Fruit fly (Drosophila melanogaster): Measurements from ENCODE around the gene Naprt.
A peak's percentile ranks its signal among the peaks of the same experiment; 100 is the strongest.

Naprt gene

dm6 chr2L:4226792-4227191 is 28.9 kb upstream of the Naprt start, which contains the start of gene CG3702 (continued):
- TF ChIP-seq MESR4 (GFP tag; optimal IDR thresholded peaks at IDR 0.05) (peak; percentile 82), hb (GFP tag; IDR thresholded peaks at IDR 0.05; ENCODE audit: partially characterized antibody) (peak; percentile 72; the same call in 2 of the 3 replicates), CG14441 (GFP tag; IDR thresholded peaks at IDR 0.05) (no peak), CG2712 (tag; optimal IDR thresholded peaks at IDR 0.05) (peak; percentile 25), Dref (GFP tag; IDR thresholded peaks at IDR 0.05) (peak; percentile 91), rib (GFP tag; IDR thresholded peaks at IDR 0.05) (no peak), slbo (GFP tag; IDR thresholded peaks at IDR 0.05) (peak; percentile 59; the same call in 1 of the 2 replicates), Ptx1 (GFP tag; IDR thresholded peaks at IDR 0.05) (peak; percentile 35; the same call in 1 of the 2 replicates), CG9817 (tag; optimal IDR thresholded peaks at IDR 0.05) (peak; percentile 1), Camta (GFP tag; optimal IDR thresholded peaks at IDR 0.05) (no peak), cg (GFP tag; optimal IDR thresholded peaks at IDR 0.05) (no peak), insv (GFP tag; optimal IDR thresholded peaks at IDR 0.05) (no peak), CG2889 (GFP tag; IDR thresholded peaks at IDR 0.05) (no peak), CG12769 (tag; optimal IDR thresholded peaks at IDR 0.05) (peak; percentile 36), CG10979 (tag; optimal IDR thresholded peaks at IDR 0.05) (no peak), CG11560 (tag; IDR thresholded peaks at IDR 0.05) (peak; percentile 31; the same call in 1 of the 3 replicates), ken (GFP tag; IDR thresholded peaks at IDR 0.05) (no peak), CG11504 (tag; optimal IDR thresholded peaks at IDR 0.05) (peak; percentile 34), bbx (GFP tag; IDR thresholded peaks at IDR 0.05; ENCODE audit: partially characterized antibody) (peak; percentile 71), tio (GFP tag; optimal IDR thresholded peaks at IDR 0.05) (no peak), CG9797 (GFP tag; optimal IDR thresholded peaks at IDR 0.05) (no peak), Meics (GFP tag; optimal IDR thresholded peaks at IDR 0.05) (no peak), Ssrp (tag; optimal IDR thresholded peaks at IDR 0.05) (no peak), Lhr (GFP tag; optimal IDR thresholded peaks at IDR 0.05) (no peak), CG8478 (optimal IDR thresholded peaks at IDR 0.05) (no peak), CG8290 (GFP tag; optimal IDR thresholded peaks at IDR 0.05) (no peak), CG8290 (tag; optimal IDR thresholded peaks at IDR 0.05) (peak in 1 of 2 experiments; percentile 49), CG11247 (GFP tag; IDR thresholded peaks at IDR 0.05) (no peak), CG3847 (GFP tag; IDR thresholded peaks at IDR 0.05) (0 out of 2 replicates have a peak, but pooled peaks have one; percentile 12), CG14860 (GFP tag; IDR thresholded peaks at IDR 0.05; ENCODE audit: partially characterized antibody) (peak; percentile 69), CG2120 (GFP tag; optimal IDR thresholded peaks at IDR 0.05) (peak; percentile 37), nmo (GFP tag; optimal IDR thresholded peaks at IDR 0.05) (peak; percentile 31), ato (GFP tag; IDR thresholded peaks at IDR 0.05; ENCODE audit: partially characterized antibody) (peak; percentile 74), CG12659 (GFP tag; optimal IDR thresholded peaks at IDR 0.05) (peak; percentile 16), CG7963 (GFP tag; IDR thresholded peaks at IDR 0.05; ENCODE audit: partially characterized antibody) (peak; percentile 57; the same call in 1 of the 3 replicates), stwl (tag; optimal IDR thresholded peaks at IDR 0.05) (peak; percentile 21), ssp (GFP tag; IDR thresholded peaks at IDR 0.05) (peak; percentile 87), HmgZ (tag; optimal IDR thresholded peaks at IDR 0.05) (peak; percentile 17), CG13424 (tag; optimal IDR thresholded peaks at IDR 0.05) (no peak), CG6791 (GFP tag; IDR thresholded peaks at IDR 0.05; ENCODE audit: partially characterized antibody) (peak; percentile 80), dysf (GFP tag; IDR thresholded peaks at IDR 0.05) (0 out of 3 replicates have a peak, but pooled peaks have one; percentile 14), CG13296 (GFP tag; optimal IDR thresholded peaks at IDR 0.05) (no peak), al (GFP tag; IDR thresholded peaks at IDR 0.05) (no peak), Doc3 (GFP tag; IDR thresholded peaks at IDR 0.05; ENCODE audit: partially characterized antibody) (peak; percentile 51; the same call in 2 of the 3 replicates), gem (tag; optimal IDR thresholded peaks at IDR 0.05) (peak; percentile 54), lola (GFP tag; optimal IDR thresholded peaks at IDR 0.05) (peak in 1 of 3 experiments; percentile 9), bowl (GFP tag; IDR thresholded peaks at IDR 0.05) (no peak), CG12236 (GFP tag; optimal IDR thresholded peaks at IDR 0.05) (no peak), Opbp (GFP tag; IDR thresholded peaks at IDR 0.05; ENCODE audit: partially characterized antibody) (peak; percentile 75; the same call in 2 of the 3 replicates), inv (GFP tag; IDR thresholded peaks at IDR 0.05; ENCODE audit: partially characterized antibody) (peak; percentile 47)
